Fruit fly (Drosophila melanogaster): ENCODE measurements around the gene CG6503.

CG6503 gene

DNA sequence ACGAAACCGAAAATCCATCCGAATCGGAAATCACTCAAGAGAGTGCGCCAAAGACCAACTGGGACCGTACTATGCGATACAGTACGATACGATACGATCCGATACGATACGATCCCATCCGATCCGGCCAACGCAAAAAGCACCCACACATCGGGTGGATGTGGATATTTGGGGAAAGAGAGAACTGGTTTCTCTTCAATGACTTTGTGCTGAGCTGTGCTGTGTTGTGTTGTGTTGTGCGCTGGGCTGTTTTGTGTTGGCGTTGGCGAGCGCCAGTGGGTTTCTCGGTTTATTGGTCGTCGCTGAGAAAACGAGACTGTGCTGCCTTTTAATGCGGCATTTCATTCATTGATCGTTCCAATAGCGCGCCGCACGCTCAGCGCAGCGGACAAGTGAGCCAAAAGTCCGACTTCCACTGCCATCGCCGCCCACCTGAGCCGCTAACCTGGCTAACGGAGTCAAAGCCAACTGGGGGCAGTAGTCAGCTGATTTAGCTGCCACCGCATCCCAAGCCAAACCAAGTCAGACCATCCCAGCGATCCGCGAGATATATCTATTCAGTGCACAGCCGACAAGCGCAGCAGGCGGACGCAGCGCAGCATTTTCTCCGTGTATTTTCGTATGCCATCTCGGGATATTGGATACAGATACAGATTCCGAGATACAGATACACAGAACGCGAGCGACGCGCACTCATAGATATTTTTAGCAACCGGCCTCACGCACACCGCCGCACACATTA is 15.7 kb upstream of the CG6503 start, which contains the start of gene tx (continued):
- peak; percentile 32 for TF ChIP-seq cg (GFP tag; optimal IDR thresholded peaks at IDR 0.05)
- no peak for TF ChIP-seq CG3838 (GFP tag; optimal IDR thresholded peaks at IDR 0.05)
- TF ChIP-seq CG14667 (GFP tag; IDR thresholded peaks at IDR 0.05) = no peak
- TF ChIP-seq MTF-1 (GFP tag; optimal IDR thresholded peaks at IDR 0.05; ENCODE audit: borderline replicate concordance) = no peak
- no peak for TF ChIP-seq Taf1 (GFP tag; IDR thresholded peaks at IDR 0.05)
- TF ChIP-seq CG15269 (tag; optimal IDR thresholded peaks at IDR 0.05) = peak; percentile 20
- TF ChIP-seq ato (GFP tag; IDR thresholded peaks at IDR 0.05; ENCODE audit: partially characterized antibody) = no peak
- no peak for TF ChIP-seq CG13624 (GFP tag; optimal IDR thresholded peaks at IDR 0.05)
- peak; percentile 69 for TF ChIP-seq kni (GFP tag; optimal IDR thresholded peaks at IDR 0.05)
- TF ChIP-seq sug (tag; optimal IDR thresholded peaks at IDR 0.05) = peak; percentile 11
- TF ChIP-seq CG2199 (GFP tag; IDR thresholded peaks at IDR 0.05) = peak; percentile 86
- no peak for TF ChIP-seq lola (GFP tag; optimal IDR thresholded peaks at IDR 0.05)
- TF ChIP-seq dan (GFP tag; IDR thresholded peaks at IDR 0.05) = no peak
- TF ChIP-seq emc (GFP tag; optimal IDR thresholded peaks at IDR 0.05) = no peak
- no peak for TF ChIP-seq pho (GFP tag; optimal IDR thresholded peaks at IDR 0.05)
- peak; percentile 49 for TF ChIP-seq CG13894 (tag; optimal IDR thresholded peaks at IDR 0.05)
- no peak for TF ChIP-seq caup (GFP tag; optimal IDR thresholded peaks at IDR 0.05; ENCODE audit: severe bottlenecking)
- no peak for TF ChIP-seq CG4854 (GFP tag; optimal IDR thresholded peaks at IDR 0.05)
- no peak for TF ChIP-seq Fer3 (tag; optimal IDR thresholded peaks at IDR 0.05)
- peak; percentile 13; the same call in 1 of the 3 replicates for TF ChIP-seq ci (GFP tag; IDR thresholded peaks at IDR 0.05)
- no peak for TF ChIP-seq Sry-β (GFP tag; optimal IDR thresholded peaks at IDR 0.05)
- no peak for TF ChIP-seq dmrt99B (tag; optimal IDR thresholded peaks at IDR 0.05)
- TF ChIP-seq CG7987 (GFP tag; optimal IDR thresholded peaks at IDR 0.05) = no peak
- 0 out of 2 replicates have a peak, but pooled peaks have one; percentile 20 for TF ChIP-seq CG13287 (GFP tag; IDR thresholded peaks at IDR 0.05; ENCODE audit: partially characterized antibody)
- no peak for TF ChIP-seq inv (GFP tag; IDR thresholded peaks at IDR 0.05; ENCODE audit: partially characterized antibody)
- TF ChIP-seq CG18764 (GFP tag; optimal IDR thresholded peaks at IDR 0.05) = no peak
- TF ChIP-seq jing (GFP tag; optimal IDR thresholded peaks at IDR 0.05) = no peak
- peak; percentile 27 for TF ChIP-seq CG34376 (GFP tag; optimal IDR thresholded peaks at IDR 0.05)
- TF ChIP-seq Fer1 (GFP tag; optimal IDR thresholded peaks at IDR 0.05) = no peak
- no peak for TF ChIP-seq CG30020 (tag; optimal IDR thresholded peaks at IDR 0.05)
- no peak for TF ChIP-seq eyg (GFP tag; optimal IDR thresholded peaks at IDR 0.05)
- TF ChIP-seq HLHmδ (GFP tag; optimal IDR thresholded peaks at IDR 0.05) = peak; percentile 34
- peak; percentile 70 for TF ChIP-seq Blimp-1 (GFP tag; optimal IDR thresholded peaks at IDR 0.05)
- TF ChIP-seq hb (GFP tag; IDR thresholded peaks at IDR 0.05; ENCODE audit: partially characterized antibody) = 0 out of 3 replicates have a peak, but pooled peaks have one; percentile 47
- no peak for TF ChIP-seq CG8944 (GFP tag; optimal IDR thresholded peaks at IDR 0.05)
- no peak for TF ChIP-seq fd64A (GFP tag; optimal IDR thresholded peaks at IDR 0.05)
- no peak for TF ChIP-seq CG18011 (GFP tag; optimal IDR thresholded peaks at IDR 0.05)
- no peak for TF ChIP-seq CG30403 (GFP tag; optimal IDR thresholded peaks at IDR 0.05)
- no peak for TF ChIP-seq NC2α (GFP tag; optimal IDR thresholded peaks at IDR 0.05)
- TF ChIP-seq fru (optimal IDR thresholded peaks at IDR 0.05) = no peak
- TF ChIP-seq CG5180 (GFP tag; optimal IDR thresholded peaks at IDR 0.05) = peak; percentile 41
- 0 out of 3 replicates have a peak, but pooled peaks have one; percentile 24 for TF ChIP-seq vnd (GFP tag; IDR thresholded peaks at IDR 0.05; ENCODE audit: partially characterized antibody)
- TF ChIP-seq amos (GFP tag; IDR thresholded peaks at IDR 0.05; ENCODE audit: partially characterized antibody) = peak; percentile 29; the same call in 1 of the 2 replicates
- no peak for TF ChIP-seq Camta (GFP tag; optimal IDR thresholded peaks at IDR 0.05)
- TF ChIP-seq Trl (optimal IDR thresholded peaks at IDR 0.05) = peak; percentile 48 to 61
- TF ChIP-seq Trl (GFP tag; optimal IDR thresholded peaks at IDR 0.05) = no peak
- TF ChIP-seq sr (GFP tag; IDR thresholded peaks at IDR 0.05) = peak; percentile 98
- TF ChIP-seq Ets97D (GFP tag; optimal IDR thresholded peaks at IDR 0.05) = no peak
